Fruit fly (Drosophila melanogaster) whole organism, embryonic: ENCODE data around the gene CG42259.

ENCODE experiments used
- Abd-B ChIP-seq: fragments of 200-800 bp; sonication (Bioruptor generic); optimal IDR thresholded peaks from 2 replicates; lab custom pipeline; 2018; ENCODE audit warnings: missing biosample characterization, mild to moderate bottlenecking, missing genetic modification characterization, moderate library complexity
- Antp ChIP-seq: fragments of 200-800 bp; sonication (Bioruptor generic); optimal IDR thresholded peaks from 3 replicates; lab custom pipeline; 2016; ENCODE audit warnings: missing biosample characterization, missing genetic modification characterization
- Awh ChIP-seq: fragments of 200-800 bp; sonication (Bioruptor generic); IDR thresholded peaks from 2 replicates; pipeline ENCODE4, ENCODE4 v1.3.6; 2022; ENCODE audit warnings: missing biosample characterization, missing genetic modification characterization
- Bdp1 ChIP-seq: fragments of 200-800 bp; sonication (Bioruptor generic); optimal IDR thresholded peaks from 3 replicates; lab custom pipeline; 2016; ENCODE audit warnings: missing biosample characterization, missing genetic modification characterization
- CG1024 ChIP-seq: fragments of 200-800 bp; sonication (Bioruptor generic); IDR thresholded peaks from 2 replicates; pipeline ENCODE4 v1.3.6; 2022; ENCODE audit warnings: missing biosample characterization, missing genetic modification characterization
- CG11093 ChIP-seq: fragments of 200-800 bp; sonication (Bioruptor generic); IDR thresholded peaks from 3 replicates; pipeline ENCODE4 v1.3.6; 2022; ENCODE audit warnings: missing biosample characterization, missing genetic modification characterization
- CG15696 ChIP-seq: fragments of 200-800 bp; sonication (Bioruptor generic); optimal IDR thresholded peaks from 2 replicates; lab custom pipeline; 2019; ENCODE audit warnings: missing biosample characterization, mild to moderate bottlenecking, missing genetic modification characterization, moderate library complexity
- CG2678 ChIP-seq: fragments of 200-800 bp; sonication (Bioruptor generic); optimal IDR thresholded peaks from 3 replicates; lab custom pipeline; 2019; ENCODE audit warnings: missing biosample characterization, mild to moderate bottlenecking, missing genetic modification characterization, moderate library complexity
- CG31388 ChIP-seq: fragments of 200-800 bp; sonication (Bioruptor generic); optimal IDR thresholded peaks from 2 replicates; lab custom pipeline; 2016; ENCODE audit warnings: missing biosample characterization, missing genetic modification characterization
- CG3281 ChIP-seq: fragments of 200-800 bp; sonication (Bioruptor generic); optimal IDR thresholded peaks from 3 replicates; lab custom pipeline; 2017; ENCODE audit warnings: missing biosample characterization, mild to moderate bottlenecking, missing genetic modification characterization
- CG4282 ChIP-seq: fragments of 200-800 bp; sonication (Bioruptor generic); optimal IDR thresholded peaks from 2 replicates; lab custom pipeline; 2016; ENCODE audit warnings: missing biosample characterization, missing genetic modification characterization
- CG4328 ChIP-seq: fragments of 200-800 bp; sonication (Bioruptor generic); optimal IDR thresholded peaks from 3 replicates; lab custom pipeline; 2017; ENCODE audit warnings: missing biosample characterization, missing genetic modification reagents, missing genetic modification characterization
- CG6689 ChIP-seq: fragments of 200-800 bp; sonication (Bioruptor generic); IDR thresholded peaks from 2 replicates; pipeline ENCODE4 v1.3.6; 2022; ENCODE audit warnings: missing biosample characterization, missing genetic modification characterization
- CG7372 ChIP-seq: fragments of 200-800 bp; sonication (Bioruptor generic); IDR thresholded peaks from 2 replicates; pipeline ENCODE4 v1.3.6; 2022; ENCODE audit warnings: missing biosample characterization, missing genetic modification characterization
- CG8281 ChIP-seq: fragments of 200-800 bp; sonication (Bioruptor generic); optimal IDR thresholded peaks from 2 replicates; lab custom pipeline; 2018; ENCODE audit warnings: missing biosample characterization, mild to moderate bottlenecking, missing genetic modification characterization, moderate library complexity
- CG8924 ChIP-seq: fragments of 200-800 bp; optimal IDR thresholded peaks from 3 replicates; lab custom pipeline; 2019; ENCODE audit warnings: missing biosample characterization, mild to moderate bottlenecking, missing genetic modification characterization, moderate library complexity
- CG9932 ChIP-seq: fragments of 200-800 bp; sonication (Bioruptor generic); IDR thresholded peaks from 2 replicates; pipeline ENCODE4 v1.3.6; 2022; ENCODE audit warnings: missing biosample characterization, missing genetic modification characterization
- Deaf1 ChIP-seq: fragments of 200-800 bp; optimal IDR thresholded peaks from 3 replicates; lab custom pipeline; 2019; ENCODE audit warnings: missing biosample characterization, mild to moderate bottlenecking, missing genetic modification characterization, moderate library complexity
- Dip2 ChIP-seq: fragments of 200-800 bp; sonication (Bioruptor generic); IDR thresholded peaks from 2 replicates; pipeline ENCODE4 v1.3.6; 2022; ENCODE audit warnings: missing biosample characterization, missing genetic modification characterization
- Drgx ChIP-seq: fragments of 200-800 bp; sonication (Bioruptor generic); IDR thresholded peaks from 2 replicates; pipeline ENCODE4 v1.3.6; 2022; ENCODE audit warnings: missing biosample characterization, missing genetic modification characterization
- Ets65A ChIP-seq: fragments of 200-800 bp; sonication (Bioruptor generic); peaks from one replicate; lab custom pipeline; 2016; ENCODE audit warnings: missing biosample characterization, missing genetic modification characterization
- GATAe ChIP-seq: fragments of 200-800 bp; sonication (Bioruptor generic); conservative IDR thresholded peaks from 2 replicates; pipeline ENCODE4 v1.3.6; 2022; ENCODE audit warnings: missing biosample characterization, missing genetic modification characterization
- H2.0 ChIP-seq: fragments of 200-800 bp; sonication (Bioruptor generic); IDR thresholded peaks from 2 replicates; pipeline ENCODE4 v1.3.6; 2022; ENCODE audit warnings: missing biosample characterization, missing genetic modification characterization
- HmgD ChIP-seq: fragments of 200-800 bp; sonication (Bioruptor generic); optimal IDR thresholded peaks from 3 replicates; lab custom pipeline; 2016; ENCODE audit warnings: missing biosample characterization, missing genetic modification characterization
- HmgZ ChIP-seq: fragments of 200-800 bp; sonication (Bioruptor generic); optimal IDR thresholded peaks from 2 replicates; lab custom pipeline; 2018; ENCODE audit warnings: missing biosample characterization, mild to moderate bottlenecking, missing genetic modification characterization
- Hr3 ChIP-seq: fragments of 200-800 bp; sonication (Bioruptor generic); optimal IDR thresholded peaks from 3 replicates; lab custom pipeline; 2016; ENCODE audit warnings: missing biosample characterization, missing genetic modification characterization
- Med ChIP-seq: fragments of 200-800 bp; sonication (Bioruptor generic); peaks from one replicate; lab custom pipeline; 2016; ENCODE audit warnings: missing biosample characterization, missing genetic modification characterization, mild to moderate bottlenecking, inconsistent platforms, moderate library complexity
- Pdp1 ChIP-seq, 2 experiments: fragments of 200-800 bp; sonication (Bioruptor generic); optimal IDR thresholded peaks; 3 replicates each; lab custom pipeline; 2016; ENCODE audit warnings: missing biosample characterization in 2 of 2, missing genetic modification characterization in 2 of 2, mild to moderate bottlenecking in 1 of 2, moderate library complexity in 1 of 2
- Rfx ChIP-seq: fragments of 200-800 bp; sonication (Bioruptor generic); IDR thresholded peaks from 2 replicates; pipeline ENCODE4 v1.3.6; 2022; ENCODE audit warnings: missing biosample characterization, missing genetic modification characterization
- Side ChIP-seq: fragments of 200-800 bp; sonication (Bioruptor generic); optimal IDR thresholded peaks from 2 replicates; lab custom pipeline; 2016; ENCODE audit warnings: missing biosample characterization, missing genetic modification characterization
- Trl ChIP-seq, 3 experiments: fragments of >200 bp in 2 of 3; fragments of 200-800 bp in 1 of 3; sonication (Bioruptor generic) in 1 of 3; optimal IDR thresholded peaks; 2 replicates in 1 of 3; 3 replicates in 2 of 3; lab custom pipeline; 2016 to 2017; ENCODE audit warnings: missing biosample characterization in 1 of 3, missing genetic modification characterization in 1 of 3
- bowl ChIP-seq: fragments of 200-800 bp; sonication (Bioruptor generic); IDR thresholded peaks from 2 replicates; pipeline ENCODE4 v1.3.6; 2022; ENCODE audit warnings: missing biosample characterization, missing genetic modification characterization
- bsh ChIP-seq, 2 experiments: fragments of 200-800 bp; sonication (Bioruptor generic); optimal IDR thresholded peaks; 2 replicates each; lab custom pipeline; 2017 to 2018; ENCODE audit warnings: mild to moderate bottlenecking in 2 of 2, missing biosample characterization in 2 of 2, missing genetic modification characterization in 2 of 2, moderate library complexity in 1 of 2
- ci ChIP-seq: fragments of 200-800 bp; sonication (Bioruptor generic); IDR thresholded peaks from 3 replicates; pipeline ENCODE4 v1.3.6; 2022; ENCODE audit warnings: missing biosample characterization, missing genetic modification characterization
- crol ChIP-seq: fragments of 200-800 bp; sonication (Bioruptor generic); IDR thresholded peaks from 2 replicates; pipeline ENCODE4 v1.3.6; 2022; ENCODE audit warnings: missing biosample characterization, missing genetic modification characterization
- crp ChIP-seq, 2 experiments: fragments of 200-800 bp; sonication (Bioruptor generic); optimal IDR thresholded peaks; 2 replicates in 1 of 2; 3 replicates in 1 of 2; lab custom pipeline; 2017; ENCODE audit warnings: missing biosample characterization in 2 of 2, missing genetic modification characterization in 2 of 2, mild to moderate bottlenecking in 1 of 2, moderate library complexity in 1 of 2
- dan ChIP-seq: fragments of 200-800 bp; sonication (Bioruptor generic); IDR thresholded peaks from 2 replicates; pipeline ENCODE4 v1.3.6; 2022; ENCODE audit warnings: missing biosample characterization, missing genetic modification characterization
- ham ChIP-seq: fragments of 200-800 bp; sonication (Bioruptor generic); IDR thresholded peaks from 2 replicates; pipeline ENCODE4 v1.3.6; 2022; ENCODE audit warnings: missing biosample characterization, missing genetic modification characterization
- nerfin-1 ChIP-seq: fragments of 200-800 bp; sonication (Bioruptor generic); optimal IDR thresholded peaks from 3 replicates; lab custom pipeline; 2019; ENCODE audit warnings: missing biosample characterization, mild to moderate bottlenecking, missing genetic modification characterization, moderate library complexity
- pan ChIP-seq, 4 experiments: fragments of >200 bp in 3 of 4; fragments of 200-800 bp in 1 of 4; sonication (Bioruptor generic) in 1 of 4; optimal IDR thresholded peaks in 3 of 4; IDR thresholded peaks in 1 of 4; 2 replicates each; pipeline versions ENCODE4 v1.3.6 to Lab custom; 2017 to 2022; ENCODE audit warnings: missing biosample characterization in 2 of 4, missing genetic modification characterization in 2 of 4, mixed read lengths in 1 of 4
- row ChIP-seq: fragments of 200-800 bp; sonication (Bioruptor generic); IDR thresholded peaks from 3 replicates; pipeline ENCODE4 v1.3.6; 2022; ENCODE audit warnings: missing biosample characterization, missing genetic modification characterization
- schlank ChIP-seq: fragments of 200-800 bp; sonication (Bioruptor generic); optimal IDR thresholded peaks from 2 replicates; lab custom pipeline; 2018; ENCODE audit warnings: missing biosample characterization, mild to moderate bottlenecking, missing genetic modification characterization
- sens ChIP-seq: fragments of 200-800 bp; sonication (Bioruptor generic); peaks from one replicate; lab custom pipeline; 2016; ENCODE audit warnings: missing biosample characterization, missing genetic modification characterization
- sima ChIP-seq: fragments of 200-800 bp; sonication (Bioruptor generic); optimal IDR thresholded peaks from 2 replicates; lab custom pipeline; 2016; ENCODE audit warnings: missing biosample characterization, missing genetic modification characterization
- sisA ChIP-seq: fragments of 200-800 bp; sonication (Bioruptor generic); IDR thresholded peaks from 2 replicates; pipeline ENCODE4 v1.3.6; 2022; ENCODE audit warnings: missing biosample characterization, missing genetic modification characterization
- so ChIP-seq: fragments of 200-800 bp; sonication (Bioruptor generic); IDR thresholded peaks from 3 replicates; pipeline ENCODE4 v1.3.6; 2022; ENCODE audit warnings: missing biosample characterization, missing genetic modification characterization
- sob ChIP-seq: fragments of 200-800 bp; sonication (Bioruptor generic); IDR thresholded peaks from 2 replicates; pipeline ENCODE4 v1.3.6; 2022; ENCODE audit warnings: missing biosample characterization, missing genetic modification characterization

CG42259 gene

DNA sequence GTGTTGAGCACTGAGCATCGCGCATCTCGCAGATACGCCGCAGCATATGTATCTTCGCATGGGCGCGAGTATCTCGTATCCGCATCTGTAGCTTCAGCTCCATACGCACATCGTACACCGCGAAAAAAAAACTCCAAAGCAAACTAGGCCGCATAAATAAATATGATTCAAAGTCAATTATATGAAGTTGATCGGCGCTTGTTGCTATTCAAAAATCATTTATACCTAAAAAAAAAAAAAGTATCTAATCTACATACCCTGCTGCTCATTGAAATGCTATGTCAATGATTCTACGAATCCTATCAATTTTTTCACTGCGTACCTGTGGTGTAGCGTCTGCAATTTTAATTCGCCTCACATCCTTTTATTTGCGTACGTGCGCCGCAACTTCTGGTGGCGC, 34.7 kb downstream of the CG42259 start:
- TF ChIP-seq row (peak; percentile 29; the same call in 1 of the 3 replicates), sens (peak; percentile 61), sima (GFP tag; lab: Kevin White, UChicago) (no peak), crp (GFP tag; optimal IDR thresholded peaks at IDR 0.05; lab: Kevin White, UChicago) (no peak), CG9932 (GFP tag; lab: Robert Waterston, UW) (no peak), H2.0 (no peak), Med (GFP tag; lab: Kevin White, UChicago) (peak; percentile 30), Drgx (GFP tag; lab: Robert Waterston, UW) (peak; percentile 36; the same call in 1 of the 2 replicates), bsh (GFP tag; optimal IDR thresholded peaks at IDR 0.05; lab: Kevin White, UChicago) (peak in 1 of 2 experiments; percentile 48), Trl (optimal IDR thresholded peaks at IDR 0.05; lab: Kevin White, UChicago) (no peak), Trl (GFP tag; optimal IDR thresholded peaks at IDR 0.05; lab: Kevin White, UChicago) (no peak), Ets65A (peak; percentile 41)
- TF ChIP-seq, all 482 proteins: peak for 6

DNA sequence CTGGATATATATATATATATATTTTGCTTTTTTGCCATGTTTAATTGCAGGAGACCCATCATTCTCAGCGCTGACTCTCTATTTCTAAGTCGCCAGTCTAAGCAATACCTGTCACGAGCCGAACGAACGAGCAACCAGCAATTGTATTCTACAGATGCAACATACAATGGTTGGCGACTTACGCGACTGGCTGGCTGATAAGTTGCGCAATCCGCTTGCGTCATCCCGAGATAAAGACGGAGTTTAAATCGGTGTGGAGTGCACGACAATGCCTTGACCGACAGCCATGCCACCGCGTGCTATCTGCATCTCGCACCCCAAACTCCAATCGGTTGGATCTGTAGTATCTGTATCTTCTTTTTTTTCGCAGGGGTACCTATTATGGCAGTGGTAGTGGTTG, 36.4 kb downstream of the CG42259 start:
- TF ChIP-seq bowl (GFP tag; lab: Robert Waterston, UW) (no peak), Pdp1 (GFP tag; optimal IDR thresholded peaks at IDR 0.05; lab: Kevin White, UChicago) (peak in 1 of 2 experiments; percentile 55), Med (GFP tag; lab: Kevin White, UChicago) (peak; percentile 6)
- TF ChIP-seq, all 482 proteins: peak for 2

DNA sequence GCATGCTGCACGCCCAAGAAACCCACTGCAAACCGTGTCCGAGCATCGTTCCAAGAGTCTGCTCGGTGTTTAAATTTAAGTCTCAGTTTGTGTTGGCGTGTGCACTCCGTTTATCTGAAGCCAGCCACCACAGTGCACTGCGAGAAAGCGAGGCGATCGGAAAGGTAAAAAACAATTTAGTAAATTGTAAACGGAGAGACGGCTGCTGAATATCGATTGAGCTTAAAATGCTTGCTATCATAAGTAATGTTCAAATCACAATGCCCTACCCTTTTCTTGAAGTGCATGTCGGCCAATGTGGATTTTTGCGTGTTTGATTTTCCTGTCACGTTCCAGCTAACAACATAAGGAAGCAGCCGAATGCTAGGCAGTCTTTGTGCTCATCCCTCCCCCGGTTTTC, 37.1 kb downstream of the CG42259 start:
- TF ChIP-seq Deaf1 (tag; lab: Kevin White, UChicago) (no peak), GATAe (GFP tag; lab: Robert Waterston, UW) (no peak), CG1024 (GFP tag; lab: Robert Waterston, UW) (peak; percentile 22; the same call in 1 of the 2 replicates), ham (GFP tag; lab: Robert Waterston, UW) (no peak), Antp (GFP tag; lab: Kevin White, UChicago) (peak; percentile 32), schlank (tag; lab: Kevin White, UChicago) (no peak), Awh (GFP tag; lab: Robert Waterston, UW) (0 out of 2 replicates have a peak, but pooled peaks have one; percentile 42), bsh (GFP tag; optimal IDR thresholded peaks at IDR 0.05; lab: Kevin White, UChicago) (peak; percentile 44 to 59), Abd-B (GFP tag; lab: Kevin White, UChicago) (peak; percentile 8), CG4282 (GFP tag; lab: Kevin White, UChicago) (no peak), CG7372 (GFP tag; lab: Robert Waterston, UW) (no peak), CG8281 (tag; lab: Kevin White, UChicago) (no peak), Hr3 (GFP tag; lab: Kevin White, UChicago) (no peak), HmgD (GFP tag; lab: Kevin White, UChicago) (no peak), CG31388 (no peak), nerfin-1 (no peak), CG15696 (no peak), CG6689 (GFP tag; lab: Robert Waterston, UW) (peak; percentile 8; the same call in 1 of the 2 replicates), CG3281 (GFP tag; lab: Kevin White, UChicago) (no peak), row (peak; percentile 66), so (GFP tag; lab: Robert Waterston, UW) (0 out of 3 replicates have a peak, but pooled peaks have one; percentile 40), pan (optimal IDR thresholded peaks at IDR 0.05; lab: Kevin White, UChicago) (no peak), pan (GFP tag; optimal IDR thresholded peaks at IDR 0.05 in 1 of 2, IDR thresholded peaks at IDR 0.05 in 1 of 2) (peak in 1 of 2 experiments; percentile 54), Bdp1 (no peak), crol (GFP tag; lab: Robert Waterston, UW) (no peak), dan (no peak), Side (GFP tag; lab: Kevin White, UChicago) (no peak), CG2678 (tag; lab: Kevin White, UChicago) (peak; percentile 29), ci (peak; percentile 74), Rfx (peak; percentile 29; the same call in 1 of the 2 replicates), CG8924 (tag; lab: Kevin White, UChicago) (no peak), CG4328 (GFP tag; lab: Kevin White, UChicago) (no peak), sob (GFP tag; lab: Robert Waterston, UW) (0 out of 2 replicates have a peak, but pooled peaks have one; percentile 30), sisA (GFP tag; lab: Robert Waterston, UW) (peak; percentile 42), HmgZ (tag; lab: Kevin White, UChicago) (no peak), CG11093 (no peak), Ets65A (peak; percentile 92), Dip2 (GFP tag; lab: Robert Waterston, UW) (no peak)
